Worm (Caenorhabditis elegans): Measurements from ENCODE around the gene snu-23.

snu-23 gene

DNA sequence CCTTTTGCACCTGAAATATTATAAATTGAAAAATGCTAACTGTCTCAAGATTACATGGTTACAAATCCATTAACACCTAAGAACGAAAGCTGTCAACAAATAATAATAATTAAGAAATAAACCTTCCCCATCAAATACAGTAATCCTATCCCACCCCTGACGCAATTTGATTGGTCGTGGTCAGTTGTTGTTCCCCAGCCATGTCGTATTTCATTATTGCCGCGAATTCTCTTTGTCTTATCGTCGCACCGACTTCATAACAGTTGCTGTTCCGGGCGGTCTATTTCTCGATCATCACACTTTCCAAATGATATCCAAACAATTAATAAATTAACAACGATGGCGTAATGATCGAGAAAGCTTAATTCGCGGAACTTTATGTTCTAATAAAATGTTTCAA, 8.6 kb upstream of the snu-23 start:
- TF ChIP-seq lin-32 (GFP tag; optimal IDR thresholded peaks at IDR 0.05) (no peak), mls-2 (tag; optimal IDR thresholded peaks at IDR 0.05) (no peak), ceh-39 (tag; optimal IDR thresholded peaks at IDR 0.05) (no peak), elt-3 (tag; optimal IDR thresholded peaks at IDR 0.05) (no peak), zip-8 (tag; optimal IDR thresholded peaks at IDR 0.05) (no peak), ham-2 (GFP tag; optimal IDR thresholded peaks at IDR 0.05) (no peak), sem-2 (GFP tag; optimal IDR thresholded peaks at IDR 0.05) (no peak), mep-1 (tag; optimal IDR thresholded peaks at IDR 0.05) (no peak), lin-13 (tag; optimal IDR thresholded peaks at IDR 0.05) (no peak), M03D4.4 (tag; optimal IDR thresholded peaks at IDR 0.05) (no peak), bed-3 (GFP tag; optimal IDR thresholded peaks at IDR 0.05) (no peak), snpc-4 (tag; optimal IDR thresholded peaks at IDR 0.05) (no peak), unc-39 (tag; optimal IDR thresholded peaks at IDR 0.05) (no peak), flh-1 (GFP tag; optimal IDR thresholded peaks at IDR 0.05) (no peak), hlh-1 (tag; optimal IDR thresholded peaks at IDR 0.05) (peak; percentile 88), cnd-1 (tag; optimal IDR thresholded peaks at IDR 0.05) (no peak), mab-5 (tag; optimal IDR thresholded peaks at IDR 0.05) (peak; percentile 94), lsy-2 (tag; optimal IDR thresholded peaks at IDR 0.05) (peak; percentile 88), ztf-11 (tag; optimal IDR thresholded peaks at IDR 0.05) (no peak), unc-120 (tag; optimal IDR thresholded peaks at IDR 0.05; ENCODE audit: poor library complexity, severe bottlenecking) (no peak), pha-4 (tag; optimal IDR thresholded peaks at IDR 0.05) (no peak), sptf-1 (tag; optimal IDR thresholded peaks at IDR 0.05) (no peak), elt-1 (tag; optimal IDR thresholded peaks at IDR 0.05; ENCODE audit: borderline replicate concordance, insufficient read depth) (no peak), ceh-43 (GFP tag; optimal IDR thresholded peaks at IDR 0.05) (no peak), ces-1 (GFP tag; optimal IDR thresholded peaks at IDR 0.05) (no peak), tbx-8 (GFP tag; optimal IDR thresholded peaks at IDR 0.05) (no peak), nhr-28 (tag; optimal IDR thresholded peaks at IDR 0.05) (no peak), unc-62 (GFP tag; optimal IDR thresholded peaks at IDR 0.05) (peak; percentile 78), nhr-237 (tag; optimal IDR thresholded peaks at IDR 0.05) (no peak), ceh-83 (GFP tag; optimal IDR thresholded peaks at IDR 0.05) (no peak), blmp-1 (tag; optimal IDR thresholded peaks at IDR 0.05) (no peak), drap-1 (GFP tag; optimal IDR thresholded peaks at IDR 0.05) (no peak), nhr-12 (tag; optimal IDR thresholded peaks at IDR 0.05) (no peak), nhr-2 (tag; optimal IDR thresholded peaks at IDR 0.05) (peak; percentile 48)

DNA sequence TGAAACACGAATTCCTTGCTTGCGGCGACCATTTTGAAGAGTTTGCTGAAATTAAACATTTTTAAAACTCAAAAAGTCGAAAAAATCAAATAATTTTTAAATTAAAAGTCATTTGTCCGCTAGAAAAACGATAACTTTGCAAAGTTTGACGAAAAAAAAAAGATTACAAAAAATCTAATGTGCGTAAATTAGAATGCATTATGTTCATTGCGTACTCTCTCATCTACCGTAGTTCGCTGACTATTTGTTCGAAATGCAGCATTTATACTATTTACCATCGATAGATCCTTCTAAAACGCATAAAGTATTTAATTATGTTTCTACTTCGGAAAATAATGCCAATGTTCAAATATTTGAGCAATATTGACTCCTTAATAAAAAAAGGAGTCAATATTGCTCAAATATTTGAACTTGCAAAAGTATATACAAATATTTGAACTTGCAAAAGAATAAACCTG, 6.1 kb upstream of the snu-23 start, which contains the start of gene bath-15:
Gene bath-15, minus strand, starts transcription at position 51 of the 458 bp plus-strand sequence.
- no peak for TF ChIP-seq nhr-2 (tag; optimal IDR thresholded peaks at IDR 0.05)
- no peak for TF ChIP-seq ces-1 (GFP tag; optimal IDR thresholded peaks at IDR 0.05)
- TF ChIP-seq nhr-28 (tag; optimal IDR thresholded peaks at IDR 0.05), result no peak
- TF ChIP-seq sem-2 (GFP tag; optimal IDR thresholded peaks at IDR 0.05), result no peak
- no peak for TF ChIP-seq mls-2 (tag; optimal IDR thresholded peaks at IDR 0.05)
- no peak for TF ChIP-seq elt-3 (tag; optimal IDR thresholded peaks at IDR 0.05)
- no peak for TF ChIP-seq lin-32 (GFP tag; optimal IDR thresholded peaks at IDR 0.05)
- no peak for TF ChIP-seq tbx-8 (GFP tag; optimal IDR thresholded peaks at IDR 0.05)
- no peak for TF ChIP-seq unc-62 (GFP tag; optimal IDR thresholded peaks at IDR 0.05)
- TF ChIP-seq mab-5 (tag; optimal IDR thresholded peaks at IDR 0.05), result no peak
- TF ChIP-seq nhr-237 (tag; optimal IDR thresholded peaks at IDR 0.05), result no peak
- no peak for TF ChIP-seq unc-39 (tag; optimal IDR thresholded peaks at IDR 0.05)
- no peak for TF ChIP-seq ceh-39 (tag; optimal IDR thresholded peaks at IDR 0.05)
- no peak for TF ChIP-seq ztf-11 (tag; optimal IDR thresholded peaks at IDR 0.05)
- no peak for TF ChIP-seq zip-8 (tag; optimal IDR thresholded peaks at IDR 0.05)

DNA sequence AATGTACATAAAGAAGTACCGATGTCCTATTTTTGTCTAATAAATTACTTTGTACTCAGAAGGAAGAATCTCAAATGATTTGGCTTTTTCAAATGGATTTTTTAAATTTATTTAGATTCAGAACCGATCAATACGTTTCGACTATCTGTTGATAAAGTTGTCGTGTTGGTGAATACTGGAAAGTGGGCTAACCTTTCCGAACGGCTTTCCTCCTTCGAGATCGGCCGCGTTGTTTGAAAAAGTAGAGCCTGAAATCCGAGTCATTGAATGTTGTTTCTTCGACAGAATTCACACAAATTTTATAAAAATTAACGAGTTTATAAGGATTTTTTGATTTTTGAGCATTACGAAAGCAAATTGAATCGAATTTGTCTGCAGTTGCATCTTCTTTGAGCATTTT, 3.9 kb upstream of the snu-23 start:
- TF ChIP-seq mab-5 (tag; optimal IDR thresholded peaks at IDR 0.05) (no peak), nhr-28 (tag; optimal IDR thresholded peaks at IDR 0.05) (no peak), mls-2 (tag; optimal IDR thresholded peaks at IDR 0.05) (no peak), unc-120 (tag; optimal IDR thresholded peaks at IDR 0.05; ENCODE audit: poor library complexity, severe bottlenecking) (no peak), nhr-12 (tag; optimal IDR thresholded peaks at IDR 0.05) (no peak), lsy-2 (tag; optimal IDR thresholded peaks at IDR 0.05) (no peak), ceh-39 (tag; optimal IDR thresholded peaks at IDR 0.05) (no peak), ceh-83 (GFP tag; optimal IDR thresholded peaks at IDR 0.05) (no peak), hlh-1 (tag; optimal IDR thresholded peaks at IDR 0.05) (no peak), unc-39 (tag; optimal IDR thresholded peaks at IDR 0.05) (no peak), bed-3 (GFP tag; optimal IDR thresholded peaks at IDR 0.05) (no peak), tbx-8 (GFP tag; optimal IDR thresholded peaks at IDR 0.05) (no peak), flh-1 (GFP tag; optimal IDR thresholded peaks at IDR 0.05) (no peak), ceh-43 (GFP tag; optimal IDR thresholded peaks at IDR 0.05) (no peak), cnd-1 (tag; optimal IDR thresholded peaks at IDR 0.05) (no peak), unc-62 (GFP tag; optimal IDR thresholded peaks at IDR 0.05) (no peak)
